Fruit fly (Drosophila melanogaster) whole organism, embryonic: ENCODE data around the gene ph-d.

ENCODE experiments used
- CG1233 ChIP-seq: fragments of 200-800 bp; sonication (Bioruptor generic); optimal IDR thresholded peaks from 4 replicates; lab custom pipeline; 2018; ENCODE audit warnings: missing biosample characterization, mild to moderate bottlenecking, missing genetic modification characterization
- CG13624 ChIP-seq: fragments of 200-800 bp; sonication (Bioruptor generic); optimal IDR thresholded peaks from 2 replicates; lab custom pipeline; 2016; ENCODE audit warnings: missing biosample characterization, missing genetic modification characterization
- CG15479 ChIP-seq: fragments of 200-800 bp; sonication (Bioruptor generic); optimal IDR thresholded peaks from 3 replicates; lab custom pipeline; 2019; ENCODE audit warnings: missing biosample characterization, mild to moderate bottlenecking, missing genetic modification characterization, moderate library complexity
- CG1647 ChIP-seq: fragments of 200-800 bp; sonication (Bioruptor generic); optimal IDR thresholded peaks from 3 replicates; lab custom pipeline; 2016; ENCODE audit warnings: missing biosample characterization, missing genetic modification characterization
- CG31365 ChIP-seq: fragments of 200-800 bp; sonication (Bioruptor generic); optimal IDR thresholded peaks from 2 replicates; lab custom pipeline; 2018; ENCODE audit warnings: missing biosample characterization, mild to moderate bottlenecking, missing genetic modification characterization
- CG32532 ChIP-seq: fragments of 200-800 bp; sonication (Bioruptor generic); IDR thresholded peaks from 2 replicates; pipeline ENCODE4 v1.3.6; 2022; ENCODE audit warnings: missing biosample characterization, missing genetic modification characterization
- CG3407 ChIP-seq: fragments of 200-800 bp; sonication (Bioruptor generic); optimal IDR thresholded peaks from 2 replicates; lab custom pipeline; 2018; ENCODE audit warnings: missing biosample characterization, mild to moderate bottlenecking, missing genetic modification characterization
- CG4360 ChIP-seq: fragments of 200-800 bp; sonication (Bioruptor generic); IDR thresholded peaks from 2 replicates; pipeline ENCODE4 v1.3.6; 2022; ENCODE audit warnings: missing biosample characterization, missing genetic modification characterization
- CG43689 ChIP-seq: fragments of 200-800 bp; sonication (Bioruptor generic); IDR thresholded peaks from 2 replicates; pipeline ENCODE4 v1.3.6; 2022; ENCODE audit warnings: missing biosample characterization, missing genetic modification characterization
- CG8290 ChIP-seq, 3 experiments: fragments of 200-800 bp; sonication (Bioruptor generic); optimal IDR thresholded peaks; 2 replicates each; lab custom pipeline; 2016 to 2019; ENCODE audit warnings: missing biosample characterization in 3 of 3, missing genetic modification characterization in 3 of 3, mild to moderate bottlenecking in 2 of 3, moderate library complexity in 1 of 3
- CG9215 ChIP-seq: fragments of 200-800 bp; sonication (Bioruptor generic); IDR thresholded peaks from 2 replicates; pipeline ENCODE4 v1.3.6; 2022; ENCODE audit warnings: missing biosample characterization, missing genetic modification characterization
- CG9437 ChIP-seq: fragments of 200-800 bp; sonication (Bioruptor generic); optimal IDR thresholded peaks from 2 replicates; lab custom pipeline; 2018; ENCODE audit warnings: missing biosample characterization, mild to moderate bottlenecking, missing genetic modification characterization
- D19B ChIP-seq: fragments of 200-800 bp; sonication (Bioruptor generic); optimal IDR thresholded peaks from 2 replicates; lab custom pipeline; 2017; ENCODE audit warnings: missing biosample characterization, mild to moderate bottlenecking, missing genetic modification characterization
- Dip3 ChIP-seq: fragments of 200-800 bp; sonication (Bioruptor generic); optimal IDR thresholded peaks from 3 replicates; lab custom pipeline; 2016; ENCODE audit warnings: missing biosample characterization, missing genetic modification characterization
- Eip74EF ChIP-seq, 2 experiments: fragments of 200-800 bp in 1 of 2; fragments of >200 bp in 1 of 2; sonication (Bioruptor generic) in 1 of 2; optimal IDR thresholded peaks; 2 replicates each; lab custom pipeline; 2017 to 2019; ENCODE audit warnings: missing biosample characterization in 2 of 2, missing genetic modification characterization in 2 of 2, mild to moderate bottlenecking in 1 of 2, moderate library complexity in 1 of 2
- HLH54F ChIP-seq: fragments of 200-800 bp; sonication (Bioruptor generic); optimal IDR thresholded peaks from 3 replicates; lab custom pipeline; 2016; ENCODE audit warnings: missing biosample characterization, missing genetic modification characterization
- Hr3 ChIP-seq: fragments of 200-800 bp; sonication (Bioruptor generic); optimal IDR thresholded peaks from 3 replicates; lab custom pipeline; 2016; ENCODE audit warnings: missing biosample characterization, missing genetic modification characterization
- MBD-R2 ChIP-seq: fragments of 200-800 bp; sonication (Bioruptor generic); IDR thresholded peaks from 2 replicates; pipeline ENCODE4 v1.3.6; 2022; ENCODE audit warnings: missing biosample characterization, missing genetic modification characterization
- NfI ChIP-seq: fragments of 200-800 bp; sonication (Bioruptor generic); optimal IDR thresholded peaks from 3 replicates; lab custom pipeline; 2018; ENCODE audit warnings: missing biosample characterization, mild to moderate bottlenecking, missing genetic modification characterization, moderate library complexity
- Scr ChIP-seq: fragments of 200-800 bp; sonication (Bioruptor generic); IDR thresholded peaks from 2 replicates; pipeline ENCODE4 v1.3.6; 2022; ENCODE audit warnings: missing biosample characterization, missing genetic modification characterization; ENCODE audit not compliant: partially characterized antibody
- Sox102F ChIP-seq: fragments of 200-800 bp; sonication (Bioruptor generic); optimal IDR thresholded peaks from 2 replicates; lab custom pipeline; 2018; ENCODE audit warnings: missing biosample characterization, mild to moderate bottlenecking, missing genetic modification characterization, moderate library complexity
- ase ChIP-seq: fragments of 200-800 bp; sonication (Bioruptor generic); IDR thresholded peaks from 3 replicates; pipeline ENCODE4 v1.3.6; 2022; ENCODE audit warnings: missing biosample characterization, missing genetic modification characterization
- bcd ChIP-seq: fragments of 200-800 bp; sonication (Bioruptor generic); optimal IDR thresholded peaks from 2 replicates; lab custom pipeline; 2017; ENCODE audit warnings: missing biosample characterization, mild to moderate bottlenecking, missing genetic modification characterization
- btn ChIP-seq: fragments of 200-800 bp; sonication (Bioruptor generic); optimal IDR thresholded peaks from 2 replicates; lab custom pipeline; 2016; ENCODE audit warnings: missing biosample characterization, missing genetic modification characterization
- corto ChIP-seq: fragments of 200-800 bp; sonication (Bioruptor generic); optimal IDR thresholded peaks from 2 replicates; lab custom pipeline; 2016; ENCODE audit warnings: missing biosample characterization, mild to moderate bottlenecking, missing genetic modification characterization, moderate library complexity
- crc ChIP-seq: fragments of 200-800 bp; sonication (Bioruptor generic); optimal IDR thresholded peaks from 2 replicates; lab custom pipeline; 2016; ENCODE audit warnings: missing biosample characterization, missing genetic modification characterization
- disco-r ChIP-seq: fragments of 200-800 bp; sonication (Bioruptor generic); optimal IDR thresholded peaks from 2 replicates; lab custom pipeline; 2016; ENCODE audit warnings: missing biosample characterization, missing genetic modification characterization
- dmrt11E ChIP-seq: fragments of 200-800 bp; sonication (Bioruptor generic); optimal IDR thresholded peaks from 3 replicates; lab custom pipeline; 2018; ENCODE audit warnings: missing biosample characterization, mild to moderate bottlenecking, missing genetic modification characterization, moderate library complexity
- dysf ChIP-seq: fragments of 200-800 bp; sonication (Bioruptor generic); IDR thresholded peaks from 3 replicates; pipeline ENCODE4 v1.3.6; 2022; ENCODE audit warnings: missing biosample characterization, missing genetic modification characterization
- fd3F ChIP-seq: fragments of 200-800 bp; sonication (Bioruptor generic); optimal IDR thresholded peaks from 2 replicates; lab custom pipeline; 2018; ENCODE audit warnings: missing biosample characterization, mild to moderate bottlenecking, missing genetic modification characterization, moderate library complexity
- gem ChIP-seq: fragments of 200-800 bp; sonication (Bioruptor generic); optimal IDR thresholded peaks from 2 replicates; lab custom pipeline; 2019; ENCODE audit warnings: missing biosample characterization, mild to moderate bottlenecking, missing genetic modification characterization, moderate library complexity
- klu ChIP-seq: fragments of 200-800 bp; sonication (Bioruptor generic); IDR thresholded peaks from 2 replicates; pipeline ENCODE4 v1.3.6; 2022; ENCODE audit warnings: missing biosample characterization, missing genetic modification characterization
- luna ChIP-seq: fragments of 200-800 bp; sonication (Bioruptor generic); optimal IDR thresholded peaks from 2 replicates; lab custom pipeline; 2016; ENCODE audit warnings: missing biosample characterization, missing genetic modification characterization
- maf-S ChIP-seq: fragments of 200-800 bp; sonication (Bioruptor generic); optimal IDR thresholded peaks from 2 replicates; lab custom pipeline; 2016; ENCODE audit warnings: missing biosample characterization, missing genetic modification characterization
- nerfin-2 ChIP-seq: fragments of 200-800 bp; sonication (Bioruptor generic); IDR thresholded peaks from 2 replicates; pipeline ENCODE4 v1.3.6; 2022; ENCODE audit warnings: missing biosample characterization, missing genetic modification characterization; ENCODE audit not compliant: partially characterized antibody
- pfk ChIP-seq: fragments of 200-800 bp; sonication (Bioruptor generic); optimal IDR thresholded peaks from 2 replicates; lab custom pipeline; 2018; ENCODE audit warnings: missing biosample characterization, mild to moderate bottlenecking, missing genetic modification characterization, moderate library complexity
- pho ChIP-seq: fragments of 200-800 bp; sonication (Bioruptor generic); optimal IDR thresholded peaks from 2 replicates; lab custom pipeline; 2016; ENCODE audit warnings: missing biosample characterization, missing genetic modification characterization
- rib ChIP-seq: fragments of 200-800 bp; sonication (Bioruptor generic); IDR thresholded peaks from 2 replicates; pipeline ENCODE4 v1.3.6; 2022; ENCODE audit warnings: missing biosample characterization, missing genetic modification characterization
- scrt ChIP-seq: fragments of 200-800 bp; sonication (Bioruptor generic); optimal IDR thresholded peaks from 2 replicates; lab custom pipeline; 2018; ENCODE audit warnings: missing biosample characterization, mild to moderate bottlenecking, missing genetic modification characterization, moderate library complexity
- slbo ChIP-seq: fragments of 200-800 bp; sonication (Bioruptor generic); IDR thresholded peaks from 2 replicates; pipeline ENCODE4 v1.3.6; 2022; ENCODE audit warnings: missing biosample characterization, missing genetic modification characterization
- sna ChIP-seq: fragments of 200-800 bp; sonication (Bioruptor generic); IDR thresholded peaks from 2 replicates; pipeline ENCODE4 v1.3.6; 2022; ENCODE audit warnings: missing biosample characterization, missing genetic modification characterization; ENCODE audit not compliant: partially characterized antibody
- sqz ChIP-seq: fragments of 200-800 bp; sonication (Bioruptor generic); optimal IDR thresholded peaks from 3 replicates; lab custom pipeline; 2018; ENCODE audit warnings: missing biosample characterization, mild to moderate bottlenecking, missing genetic modification characterization
- sr ChIP-seq: fragments of 200-800 bp; sonication (Bioruptor generic); IDR thresholded peaks from 3 replicates; pipeline ENCODE4 v1.3.6; 2022; ENCODE audit warnings: missing biosample characterization, missing genetic modification characterization
- wek ChIP-seq: fragments of 200-800 bp; sonication (Bioruptor generic); optimal IDR thresholded peaks from 3 replicates; lab custom pipeline; 2018; ENCODE audit warnings: missing biosample characterization, mild to moderate bottlenecking, missing genetic modification characterization, moderate library complexity

The ph-d gene

dm6 chrX:2121716-2122601 is 1.1 kb downstream of the ph-d start (continued):
- TF ChIP-seq Dip3 (GFP tag; lab: Kevin White, UChicago) (no peak), scrt (GFP tag; lab: Kevin White, UChicago) (no peak), bcd (GFP tag; lab: Kevin White, UChicago) (no peak), CG31365 (no peak), dysf (GFP tag; lab: Robert Waterston, UW) (0 out of 3 replicates have a peak, but pooled peaks have one; percentile 27), CG9215 (no peak), wek (GFP tag; lab: Kevin White, UChicago) (no peak), maf-S (GFP tag; lab: Kevin White, UChicago) (no peak), sqz (GFP tag; lab: Kevin White, UChicago) (no peak), gem (tag; lab: Kevin White, UChicago) (peak; percentile 63), CG8290 (GFP tag; optimal IDR thresholded peaks at IDR 0.05; lab: Kevin White, UChicago) (no peak), CG8290 (tag; optimal IDR thresholded peaks at IDR 0.05; lab: Kevin White, UChicago) (peak in 1 of 2 experiments; percentile 7), crc (GFP tag; lab: Kevin White, UChicago) (no peak), pho (GFP tag; lab: Kevin White, UChicago) (no peak), MBD-R2 (GFP tag; lab: Robert Waterston, UW) (no peak), klu (no peak), sr (GFP tag; lab: Robert Waterston, UW) (no peak), CG4360 (peak; percentile 64), sna (GFP tag; lab: Robert Waterston, UW) (no peak), CG3407 (GFP tag; lab: Kevin White, UChicago) (peak; percentile 3), Sox102F (no peak), CG15479 (no peak), CG1647 (GFP tag; lab: Kevin White, UChicago) (no peak), Hr3 (GFP tag; lab: Kevin White, UChicago) (peak; percentile 28), Eip74EF (GFP tag; optimal IDR thresholded peaks at IDR 0.05; lab: Kevin White, UChicago) (no peak), pfk (no peak), fd3F (GFP tag; lab: Kevin White, UChicago) (no peak), dmrt11E (tag; lab: Kevin White, UChicago) (peak; percentile 62), D19B (GFP tag; lab: Kevin White, UChicago) (no peak), CG13624 (no peak), nerfin-2 (no peak), btn (no peak), luna (GFP tag; lab: Kevin White, UChicago) (no peak), HLH54F (GFP tag; lab: Kevin White, UChicago) (no peak), corto (GFP tag; lab: Kevin White, UChicago) (peak; percentile 44), Scr (GFP tag; lab: Robert Waterston, UW) (no peak), ase (GFP tag; lab: Robert Waterston, UW) (no peak), CG1233 (GFP tag; lab: Kevin White, UChicago) (peak; percentile 26), CG32532 (GFP tag; lab: Robert Waterston, UW) (0 out of 2 replicates have a peak, but pooled peaks have one; percentile 22), CG43689 (GFP tag; lab: Robert Waterston, UW) (no peak), NfI (GFP tag; lab: Kevin White, UChicago) (no peak), slbo (GFP tag; lab: Robert Waterston, UW) (peak; percentile 24; the same call in 1 of the 2 replicates), disco-r (GFP tag; lab: Kevin White, UChicago) (no peak), rib (no peak), CG9437 (GFP tag; lab: Kevin White, UChicago) (no peak)
